Worm (Caenorhabditis elegans): ENCODE data around the gene fkh-8.
A peak's percentile ranks its signal among the peaks of the same experiment; 100 is the strongest.

fkh-8 gene

ce11 chrII:6196875-6197274, 5.7 kb upstream of the fkh-8 start, which contains the start of the genes rbmx-2 and C30B5.2:
rbmx-2 (minus strand) TSS chrII:6196948.
C30B5.2 (plus strand) TSS chrII:6197180.
- TF ChIP-seq ceh-9 (tag; optimal IDR thresholded peaks at IDR 0.05) (no peak), unc-42 (tag; optimal IDR thresholded peaks at IDR 0.05) (peak; percentile 86), Y22D7AL.16 (tag; optimal IDR thresholded peaks at IDR 0.05) (no peak), ceh-31 (tag; optimal IDR thresholded peaks at IDR 0.05) (peak; percentile 39), dve-1 (tag; optimal IDR thresholded peaks at IDR 0.05) (peak; percentile 3), F13H6.1 (tag; optimal IDR thresholded peaks at IDR 0.05) (no peak), hlh-30 (tag; optimal IDR thresholded peaks at IDR 0.05; ENCODE audit: insufficient read depth) (peak; percentile 37), ceh-48 (tag; optimal IDR thresholded peaks at IDR 0.05) (peak; percentile 78), hlh-13 (GFP tag; optimal IDR thresholded peaks at IDR 0.05) (no peak), pat-9 (tag; optimal IDR thresholded peaks at IDR 0.05) (no peak), ama-1 (optimal IDR thresholded peaks at IDR 0.05) (no peak), tbx-2 (tag; optimal IDR thresholded peaks at IDR 0.05) (peak; percentile 10), hlh-8 (tag; optimal IDR thresholded peaks at IDR 0.05) (no peak), ceh-45 (GFP tag; IDR thresholded peaks at IDR 0.05) (no peak), dmd-4 (tag; optimal IDR thresholded peaks at IDR 0.05; ENCODE audit: borderline replicate concordance) (no peak)

DNA sequence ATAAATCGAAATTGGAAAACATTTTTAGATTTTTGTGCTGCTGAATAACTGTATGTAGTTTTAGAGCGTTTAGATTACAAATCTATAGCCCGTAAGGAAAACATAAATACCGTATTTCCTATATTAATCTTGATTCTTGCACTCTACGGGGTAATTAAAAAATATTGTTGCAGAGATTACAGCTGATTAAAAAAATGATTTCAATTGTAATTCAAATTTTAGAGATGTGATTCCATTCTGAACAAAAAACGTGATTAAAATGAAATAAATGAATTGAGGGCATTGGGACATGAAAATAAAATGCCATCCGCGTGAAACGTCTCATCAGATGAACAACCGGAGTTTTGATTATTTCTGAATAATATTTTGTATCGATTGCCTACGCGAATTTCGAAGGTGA, 1.3 kb upstream of the fkh-8 start, which contains the start of gene cpb-2:
Gene cpb-2, plus strand, starts transcription at position 301 of the 400 bp plus-strand sequence.
- no peak for TF ChIP-seq mec-3 (tag; optimal IDR thresholded peaks at IDR 0.05; ENCODE audit: borderline replicate concordance)
- TF ChIP-seq gmeb-2 (tag; optimal IDR thresholded peaks at IDR 0.05) = no peak
- TF ChIP-seq fkh-6 (tag; optimal IDR thresholded peaks at IDR 0.05) = no peak
- TF ChIP-seq zip-5 (tag; optimal IDR thresholded peaks at IDR 0.05) = no peak
- no peak for TF ChIP-seq ceh-19 (GFP tag; optimal IDR thresholded peaks at IDR 0.05)
- TF ChIP-seq K02D7.2 (tag; optimal IDR thresholded peaks at IDR 0.05) = no peak
- no peak for TF ChIP-seq ceh-6 (GFP tag; optimal IDR thresholded peaks at IDR 0.05)
- no peak for TF ChIP-seq eyg-1 (tag; optimal IDR thresholded peaks at IDR 0.05)
- no peak for TF ChIP-seq hlh-15 (tag; optimal IDR thresholded peaks at IDR 0.05)
- no peak for TF ChIP-seq ceh-45 (GFP tag; IDR thresholded peaks at IDR 0.05)
- no peak for TF ChIP-seq ahr-1 (tag; optimal IDR thresholded peaks at IDR 0.05)
- no peak for TF ChIP-seq ceh-9 (tag; optimal IDR thresholded peaks at IDR 0.05)
- TF ChIP-seq dve-1 (tag; optimal IDR thresholded peaks at IDR 0.05) = no peak
- TF ChIP-seq ceh-14 (tag; optimal IDR thresholded peaks at IDR 0.05) = no peak

DNA sequence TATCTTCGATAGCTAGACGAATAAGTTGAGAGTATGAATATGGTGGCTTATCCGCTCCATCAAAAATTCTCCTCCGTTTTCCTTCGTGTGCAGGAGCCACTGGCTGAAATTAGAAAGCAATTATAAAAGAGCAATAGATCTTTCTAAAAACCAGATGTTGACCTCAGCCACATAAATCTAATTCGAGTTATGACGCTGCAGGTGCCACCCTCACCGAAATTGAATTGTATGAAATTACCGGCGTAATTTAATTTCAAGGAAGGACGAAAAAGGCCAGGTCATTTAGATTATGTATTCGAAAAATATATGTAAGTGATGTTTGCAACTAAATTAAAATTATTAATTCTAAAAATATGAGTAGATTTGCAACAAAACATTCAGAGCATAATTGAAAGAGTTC, 423 bp downstream of the fkh-8 start:
- peak; percentile 73 for TF ChIP-seq unc-42 (tag; optimal IDR thresholded peaks at IDR 0.05)
- no peak for TF ChIP-seq lim-6 (tag; optimal IDR thresholded peaks at IDR 0.05)
- no peak for TF ChIP-seq ceh-6 (GFP tag; optimal IDR thresholded peaks at IDR 0.05)
- TF ChIP-seq hlh-8 (tag; optimal IDR thresholded peaks at IDR 0.05) = no peak
- TF ChIP-seq nfya-1 (tag; optimal IDR thresholded peaks at IDR 0.05) = no peak
- no peak for TF ChIP-seq pha-4 (tag; optimal IDR thresholded peaks at IDR 0.05)
- TF ChIP-seq pqm-1 (tag; optimal IDR thresholded peaks at IDR 0.05) = no peak
- no peak for TF ChIP-seq eyg-1 (tag; optimal IDR thresholded peaks at IDR 0.05)

ce11 chrII:6181337-6181736, 9.9 kb downstream of the fkh-8 start:
- peak; percentile 26 for TF ChIP-seq ceh-18 (tag; optimal IDR thresholded peaks at IDR 0.05)
- TF ChIP-seq tbx-2 (tag; optimal IDR thresholded peaks at IDR 0.05) = no peak
- TF ChIP-seq pha-4 (tag; optimal IDR thresholded peaks at IDR 0.05) = no peak
- no peak for TF ChIP-seq pax-1 (tag; optimal IDR thresholded peaks at IDR 0.05)
- no peak for TF ChIP-seq ama-1 (optimal IDR thresholded peaks at IDR 0.05)

DNA sequence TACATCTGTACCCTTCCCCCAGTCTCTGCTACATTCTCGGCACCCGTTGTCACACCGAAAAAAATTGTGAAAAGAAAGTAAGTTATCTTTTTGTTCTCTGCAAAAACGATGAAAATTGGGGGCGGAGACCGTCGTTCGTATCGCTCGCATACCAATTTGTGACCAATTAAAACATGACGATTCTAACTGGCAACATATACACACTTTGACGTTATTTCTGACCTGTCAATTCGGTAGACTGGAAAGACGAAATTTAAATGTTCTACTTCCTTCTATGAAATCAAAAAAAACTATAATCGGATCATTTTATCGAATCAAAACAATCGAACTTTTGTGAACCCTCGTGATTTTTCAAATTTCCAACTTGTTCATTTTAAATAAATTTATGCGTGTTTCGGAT, 10.6 kb downstream of the fkh-8 start:
- no peak for TF ChIP-seq npax-4 (tag; optimal IDR thresholded peaks at IDR 0.05)
- TF ChIP-seq pqm-1 (tag; optimal IDR thresholded peaks at IDR 0.05) = no peak
- TF ChIP-seq K02D7.2 (tag; optimal IDR thresholded peaks at IDR 0.05) = no peak
- TF ChIP-seq ceh-30 (tag; optimal IDR thresholded peaks at IDR 0.05) = no peak
- no peak for TF ChIP-seq Y22D7AL.16 (tag; optimal IDR thresholded peaks at IDR 0.05)
- TF ChIP-seq ceh-34 (tag; optimal IDR thresholded peaks at IDR 0.05) = no peak
- no peak for TF ChIP-seq syd-9 (tag; optimal IDR thresholded peaks at IDR 0.05)
- no peak for TF ChIP-seq ahr-1 (tag; optimal IDR thresholded peaks at IDR 0.05)
- no peak for TF ChIP-seq unc-3 (GFP tag; conservative IDR thresholded peaks at IDR 0.05)
- no peak for TF ChIP-seq unc-3 (tag; optimal IDR thresholded peaks at IDR 0.05)
- TF ChIP-seq che-1 (tag; optimal IDR thresholded peaks at IDR 0.05) = no peak
- TF ChIP-seq ceh-48 (tag; optimal IDR thresholded peaks at IDR 0.05) = no peak
- no peak for TF ChIP-seq C38D4.7 (GFP tag; optimal IDR thresholded peaks at IDR 0.05)
- no peak for TF ChIP-seq ref-2 (tag; optimal IDR thresholded peaks at IDR 0.05)
- no peak for TF ChIP-seq ceh-19 (GFP tag; optimal IDR thresholded peaks at IDR 0.05)
- TF ChIP-seq pat-9 (tag; optimal IDR thresholded peaks at IDR 0.05) = no peak
- TF ChIP-seq ceh-45 (GFP tag; IDR thresholded peaks at IDR 0.05) = no peak
- no peak for TF ChIP-seq nhr-11 (tag; optimal IDR thresholded peaks at IDR 0.05)
- TF ChIP-seq rnt-1 (tag; optimal IDR thresholded peaks at IDR 0.05) = no peak
- no peak for TF ChIP-seq ceh-31 (tag; optimal IDR thresholded peaks at IDR 0.05)

Measured in whole organism, late embryonic.